Worm (Caenorhabditis elegans) whole organism, midembryonic: ENCODE measurements around the gene F23D12.7.

Experiments used
- T22C8.4 ChIP-seq: fragments of 200-800 bp; sonication (Bioruptor generic); IDR thresholded peaks from 2 replicates; pipeline ENCODE4 v1.3.6; 2022; ENCODE audit warnings: missing genetic modification characterization, missing compliant biosample characterization
- cog-1 ChIP-seq: sonication (generic microtip); optimal IDR thresholded peaks from 2 replicates; lab custom pipeline; 2016; ENCODE audit warnings: missing genetic modification characterization, missing compliant biosample characterization
- flt-1 ChIP-seq: fragments of 200-800 bp; sonication (Bioruptor generic); IDR thresholded peaks from 2 replicates; pipeline ENCODE4 v1.3.6; 2022; ENCODE audit warnings: missing genetic modification characterization, missing compliant biosample characterization
- klf-2 ChIP-seq: fragments of 200-800 bp; sonication (Bioruptor generic); conservative IDR thresholded peaks from 2 replicates; pipeline ENCODE4 v1.3.6; 2022; ENCODE audit warnings: missing genetic modification reagents, missing genetic modification characterization, missing compliant biosample characterization
- med-1 ChIP-seq: sonication (generic microtip); optimal IDR thresholded peaks from 2 replicates; lab custom pipeline; 2017; ENCODE audit warnings: missing genetic modification characterization, mild to moderate bottlenecking, missing compliant biosample characterization, antibody characterized with exemption, missing genetic modification reagents; ENCODE audit not compliant: insufficient read depth
- tab-1 ChIP-seq: fragments of 200-800 bp; sonication (Bioruptor generic); IDR thresholded peaks from 2 replicates; pipeline ENCODE4 v1.3.6; 2022; ENCODE audit warnings: missing genetic modification characterization, missing compliant biosample characterization
- ztf-23 ChIP-seq: fragments of 200-800 bp; sonication (Bioruptor generic); IDR thresholded peaks from 2 replicates; pipeline ENCODE4 v1.3.6; 2022; ENCODE audit warnings: missing genetic modification reagents, missing genetic modification characterization, missing compliant biosample characterization
- ztf-29 ChIP-seq: fragments of 200-800 bp; sonication (Bioruptor generic); IDR thresholded peaks from 2 replicates; pipeline ENCODE4 v1.3.6; 2022; ENCODE audit warnings: missing genetic modification reagents, missing genetic modification characterization, missing compliant biosample characterization

DNA sequence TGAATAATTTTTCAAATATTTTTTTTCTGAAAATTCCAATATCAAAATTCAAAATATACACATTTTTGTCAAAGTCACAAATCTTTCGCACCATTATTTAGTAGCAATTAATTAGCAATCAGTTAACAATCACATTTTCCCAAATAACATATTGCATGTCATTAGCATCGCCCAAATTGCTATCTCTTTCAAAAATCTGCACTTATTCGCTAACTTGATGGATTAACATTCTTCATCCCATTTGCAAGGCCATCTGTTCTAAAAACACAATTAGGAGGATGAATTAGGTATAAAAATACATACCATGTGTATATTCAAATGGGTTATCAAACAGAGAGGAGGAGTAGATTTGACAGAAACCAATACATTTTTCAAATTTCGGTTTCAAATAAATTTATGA is 33.7 kb upstream of the F23D12.7 start:
- TF ChIP-seq flt-1 (no peak), tab-1 (GFP tag; lab: Robert Waterston, UW) (no peak), cog-1 (no peak), med-1 (GFP tag; lab: Kevin White, UChicago) (no peak), ztf-29 (GFP tag; lab: Robert Waterston, UW) (no peak), klf-2 (GFP tag; lab: Robert Waterston, UW) (no peak), T22C8.4 (GFP tag; lab: Robert Waterston, UW) (no peak), ztf-23 (GFP tag; lab: Robert Waterston, UW) (no peak)
